Fruit fly (Drosophila melanogaster): ENCODE measurements around the gene CG4743.
A peak's percentile ranks its signal among the peaks of the same experiment; 100 is the strongest.

CG4743 gene

DNA sequence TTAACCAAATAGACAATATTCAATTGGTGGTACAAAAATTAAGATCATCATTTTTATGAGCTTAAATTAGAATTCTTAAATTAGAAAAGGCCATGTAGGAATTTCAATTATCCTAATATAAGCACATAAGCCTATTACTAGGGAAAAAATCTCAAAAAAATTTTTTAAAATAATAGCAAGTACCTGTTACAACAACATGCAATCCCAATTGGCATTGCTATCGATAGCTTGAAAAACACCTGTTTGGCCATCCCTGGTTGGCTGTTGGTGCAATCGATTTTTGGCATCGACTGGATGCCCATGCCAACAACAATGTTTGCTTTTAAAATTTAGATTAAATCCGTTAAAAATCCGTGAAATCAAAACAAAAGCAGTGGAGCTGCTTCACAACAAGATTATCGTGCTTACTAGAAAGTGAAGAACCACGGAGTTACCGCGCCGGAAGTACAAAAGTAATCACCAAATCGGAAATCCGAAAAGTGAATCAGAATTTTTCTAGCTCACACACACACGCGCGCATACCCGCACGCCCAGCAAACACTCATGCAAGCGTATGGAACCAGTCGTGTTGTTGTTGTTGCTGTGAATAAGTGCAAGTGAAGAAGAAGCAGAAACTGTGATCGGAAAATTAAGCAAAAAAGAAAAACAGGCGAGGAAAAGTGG is 18.7 kb downstream of the CG4743 start, which contains the start of gene RASSF8 (continued):
- TF ChIP-seq CG9727 (GFP tag; optimal IDR thresholded peaks at IDR 0.05) (peak; percentile 56), H15 (GFP tag; IDR thresholded peaks at IDR 0.05) (no peak), CG6791 (GFP tag; IDR thresholded peaks at IDR 0.05; ENCODE audit: partially characterized antibody) (peak; percentile 83), lmd (GFP tag; IDR thresholded peaks at IDR 0.05) (peak; percentile 45; the same call in 1 of the 2 replicates), wor (GFP tag; IDR thresholded peaks at IDR 0.05) (no peak), tna (GFP tag; IDR thresholded peaks at IDR 0.05; ENCODE audit: partially characterized antibody) (peak; percentile 8; the same call in 1 of the 2 replicates), CG2712 (tag; optimal IDR thresholded peaks at IDR 0.05) (peak; percentile 7), CG13624 (GFP tag; optimal IDR thresholded peaks at IDR 0.05) (no peak), CG6689 (GFP tag; IDR thresholded peaks at IDR 0.05) (peak; percentile 49), usp (GFP tag; optimal IDR thresholded peaks at IDR 0.05) (no peak), Hand (GFP tag; optimal IDR thresholded peaks at IDR 0.05) (no peak), run (tag; optimal IDR thresholded peaks at IDR 0.05) (no peak), Kr (GFP tag; optimal IDR thresholded peaks at IDR 0.05) (no peak), CG11247 (GFP tag; IDR thresholded peaks at IDR 0.05) (no peak), ci (GFP tag; IDR thresholded peaks at IDR 0.05) (0 out of 3 replicates have a peak, but pooled peaks have one; percentile 7), Usf (GFP tag; optimal IDR thresholded peaks at IDR 0.05) (no peak), CG43689 (GFP tag; IDR thresholded peaks at IDR 0.05) (no peak), CG30403 (GFP tag; optimal IDR thresholded peaks at IDR 0.05) (peak; percentile 63), caup (GFP tag; optimal IDR thresholded peaks at IDR 0.05; ENCODE audit: severe bottlenecking) (no peak), odd (GFP tag; optimal IDR thresholded peaks at IDR 0.05) (no peak), twi (tag; optimal IDR thresholded peaks at IDR 0.05) (no peak), E2f1 (GFP tag; IDR thresholded peaks at IDR 0.05) (no peak), GATAe (GFP tag; conservative IDR thresholded peaks at IDR 0.05) (no peak), CG4424 (GFP tag; optimal IDR thresholded peaks at IDR 0.05) (peak; percentile 21), CG10543 (GFP tag; optimal IDR thresholded peaks at IDR 0.05) (no peak), gro (GFP tag; optimal IDR thresholded peaks at IDR 0.05) (no peak), pan (optimal IDR thresholded peaks at IDR 0.05) (no peak), pan (GFP tag; optimal IDR thresholded peaks at IDR 0.05 in 1 of 2, IDR thresholded peaks at IDR 0.05 in 1 of 2) (no peak), D19A (tag; optimal IDR thresholded peaks at IDR 0.05) (no peak), Elba2 (GFP tag; optimal IDR thresholded peaks at IDR 0.05) (peak; percentile 20), schlank (tag; optimal IDR thresholded peaks at IDR 0.05) (no peak), hb (GFP tag; IDR thresholded peaks at IDR 0.05; ENCODE audit: partially characterized antibody) (peak; percentile 65; the same call in 2 of the 3 replicates), CG4328 (GFP tag; optimal IDR thresholded peaks at IDR 0.05) (no peak), sob (GFP tag; IDR thresholded peaks at IDR 0.05) (no peak), Ets97D (GFP tag; optimal IDR thresholded peaks at IDR 0.05) (peak; percentile 31), CG6854 (GFP tag; optimal IDR thresholded peaks at IDR 0.05) (no peak), btn (GFP tag; optimal IDR thresholded peaks at IDR 0.05) (no peak), Med (GFP tag) (peak; percentile 79), Drgx (GFP tag; IDR thresholded peaks at IDR 0.05) (no peak), pfk (GFP tag; optimal IDR thresholded peaks at IDR 0.05) (no peak), rib (GFP tag; IDR thresholded peaks at IDR 0.05) (no peak), ftz-f1 (GFP tag; optimal IDR thresholded peaks at IDR 0.05) (no peak), CG10959 (GFP tag; IDR thresholded peaks at IDR 0.05) (no peak), CG2889 (GFP tag; IDR thresholded peaks at IDR 0.05) (no peak), ind (GFP tag; optimal IDR thresholded peaks at IDR 0.05) (peak; percentile 18), CG10209 (GFP tag; optimal IDR thresholded peaks at IDR 0.05) (no peak), CG7928 (GFP tag; optimal IDR thresholded peaks at IDR 0.05) (peak; percentile 87), trh (GFP tag; optimal IDR thresholded peaks at IDR 0.05) (no peak), CG18619 (GFP tag; optimal IDR thresholded peaks at IDR 0.05) (no peak), CG17328 (GFP tag; IDR thresholded peaks at IDR 0.05) (no peak), CG18476 (GFP tag; optimal IDR thresholded peaks at IDR 0.05) (no peak)

Data from whole organism, embryonic.